Fruit fly (Drosophila melanogaster) whole organism, pupa: Measurements from ENCODE around the gene eIF3l.

Source experiments
- CG10348 ChIP-seq: fragments of 200-800 bp; sonication (Bioruptor generic); IDR thresholded peaks from 2 replicates; pipeline ENCODE4 v1.3.6; 2022; ENCODE audit warnings: missing biosample characterization, missing genetic modification characterization
- CG12605 ChIP-seq: fragments of 200-800 bp; sonication (Bioruptor generic); IDR thresholded peaks from 2 replicates; pipeline ENCODE4 v1.3.6; 2022; ENCODE audit warnings: missing biosample characterization, missing genetic modification characterization
- CG13204 ChIP-seq: fragments of 200-800 bp; sonication (Bioruptor generic); optimal IDR thresholded peaks from 2 replicates; lab custom pipeline; 2018; ENCODE audit warnings: missing biosample characterization, mild to moderate bottlenecking, missing genetic modification characterization, moderate library complexity
- CG14655 ChIP-seq: fragments of 200-800 bp; sonication (Bioruptor generic); optimal IDR thresholded peaks from 3 replicates; lab custom pipeline; 2017; ENCODE audit warnings: mild to moderate bottlenecking, missing biosample characterization, missing genetic modification reagents, missing genetic modification characterization
- CG15710 ChIP-seq: fragments of 200-800 bp; sonication (Bioruptor generic); optimal IDR thresholded peaks from 2 replicates; lab custom pipeline; 2018; ENCODE audit warnings: missing biosample characterization, mild to moderate bottlenecking, missing genetic modification characterization, moderate library complexity
- CG17806 ChIP-seq: fragments of 200-800 bp; sonication (Bioruptor generic); optimal IDR thresholded peaks from 2 replicates; lab custom pipeline; 2018; ENCODE audit warnings: missing biosample characterization, mild to moderate bottlenecking, missing genetic modification characterization, moderate library complexity
- CG32121 ChIP-seq: fragments of 200-800 bp; sonication (Bioruptor generic); IDR thresholded peaks from 2 replicates; pipeline ENCODE4 v1.3.6; 2022; ENCODE audit warnings: missing biosample characterization, missing genetic modification characterization
- CG34367 ChIP-seq: fragments of 200-800 bp; sonication (Bioruptor generic); optimal IDR thresholded peaks from 2 replicates; lab custom pipeline; 2018; ENCODE audit warnings: missing biosample characterization, mild to moderate bottlenecking, missing genetic modification characterization
- CG4496 ChIP-seq: fragments of 200-800 bp; sonication (Bioruptor generic); IDR thresholded peaks from 3 replicates; pipeline ENCODE4 v1.3.6; 2022; ENCODE audit warnings: missing biosample characterization, missing genetic modification characterization
- CG8159 ChIP-seq: fragments of 200-800 bp; sonication (Bioruptor generic); optimal IDR thresholded peaks from 3 replicates; lab custom pipeline; 2018; ENCODE audit warnings: missing biosample characterization, mild to moderate bottlenecking, missing genetic modification characterization, moderate library complexity
- CG8301 ChIP-seq: fragments of 200-800 bp; sonication (Bioruptor generic); optimal IDR thresholded peaks from 2 replicates; lab custom pipeline; 2018; ENCODE audit warnings: missing biosample characterization, mild to moderate bottlenecking, missing genetic modification characterization
- CG9948 ChIP-seq: fragments of 200-800 bp; sonication (Bioruptor generic); optimal IDR thresholded peaks from 2 replicates; lab custom pipeline; 2018; ENCODE audit warnings: missing biosample characterization, mild to moderate bottlenecking, missing genetic modification characterization, moderate library complexity
- D1 ChIP-seq: fragments of 200-800 bp; sonication (Bioruptor generic); optimal IDR thresholded peaks from 2 replicates; lab custom pipeline; 2018; ENCODE audit warnings: missing biosample characterization, mild to moderate bottlenecking, missing genetic modification characterization, moderate library complexity
- EcR ChIP-seq: fragments of 200-800 bp; sonication (Bioruptor generic); optimal IDR thresholded peaks from 3 replicates; lab custom pipeline; 2019; ENCODE audit warnings: missing biosample characterization, missing genetic modification characterization, mild to moderate bottlenecking, moderate library complexity, missing genetic modification reagents
- Ets98B ChIP-seq: fragments of 200-800 bp; sonication (Bioruptor generic); IDR thresholded peaks from 2 replicates; pipeline ENCODE4 v1.3.6; 2022; ENCODE audit warnings: missing biosample characterization, missing genetic modification characterization
- Pif1A ChIP-seq: fragments of 200-800 bp; sonication (Bioruptor generic); optimal IDR thresholded peaks from 3 replicates; lab custom pipeline; 2016; ENCODE audit warnings: missing biosample characterization, missing genetic modification characterization
- Pif1B ChIP-seq: fragments of 200-800 bp; sonication (Bioruptor generic); optimal IDR thresholded peaks from 3 replicates; lab custom pipeline; 2016; ENCODE audit warnings: missing biosample characterization, missing genetic modification characterization
- Snoo ChIP-seq: fragments of 200-800 bp; sonication (Bioruptor generic); optimal IDR thresholded peaks from 3 replicates; lab custom pipeline; 2017; ENCODE audit warnings: missing biosample characterization, mild to moderate bottlenecking, missing genetic modification characterization, inconsistent platforms
- fd96Ca ChIP-seq: fragments of 200-800 bp; sonication (Bioruptor generic); IDR thresholded peaks from 3 replicates; pipeline ENCODE4 v1.3.6; 2022; ENCODE audit warnings: missing biosample characterization, missing genetic modification characterization
- gl ChIP-seq: fragments of 200-800 bp; sonication (Bioruptor generic); optimal IDR thresholded peaks from 2 replicates; lab custom pipeline; 2018; ENCODE audit warnings: missing biosample characterization, mild to moderate bottlenecking, missing genetic modification characterization
- rn ChIP-seq: fragments of 200-800 bp; sonication (Bioruptor generic); IDR thresholded peaks from 2 replicates; pipeline ENCODE4 v1.3.6; 2022; ENCODE audit warnings: missing biosample characterization, missing genetic modification characterization

Gene eIF3l

dm6 chr3L:12096799-12097662, 48.9 kb downstream of the eIF3l start:
- no peak for TF ChIP-seq CG13204 (GFP tag; lab: Kevin White, UChicago)
- peak; percentile 66 for TF ChIP-seq CG15710 (tag; lab: Kevin White, UChicago)
- TF ChIP-seq gl (tag; lab: Kevin White, UChicago), result no peak
- no peak for TF ChIP-seq CG34367 (tag; lab: Kevin White, UChicago)
- peak; percentile 51; the same call in 2 of the 3 replicates for TF ChIP-seq CG4496 (GFP tag; lab: Robert Waterston, UW)
- no peak for TF ChIP-seq D1
- no peak for TF ChIP-seq EcR (GFP tag; lab: Kevin White, UChicago)
- TF ChIP-seq CG10348 (GFP tag; lab: Robert Waterston, UW), result no peak
- TF ChIP-seq CG17806 (tag; lab: Kevin White, UChicago), result peak; percentile 46
- TF ChIP-seq CG32121 (GFP tag; lab: Robert Waterston, UW), result no peak
- TF ChIP-seq CG9948 (tag; lab: Kevin White, UChicago), result peak; percentile 50
- TF ChIP-seq Snoo, result peak; percentile 15
- peak; percentile 24 for TF ChIP-seq Pif1B (GFP tag; lab: Kevin White, UChicago)
- TF ChIP-seq fd96Ca (GFP tag; lab: Robert Waterston, UW), result no peak
- peak; percentile 59 for TF ChIP-seq CG8301 (tag; lab: Kevin White, UChicago)
- peak; percentile 74 for TF ChIP-seq CG8159 (tag; lab: Kevin White, UChicago)
- no peak for TF ChIP-seq rn
- TF ChIP-seq CG14655 (GFP tag; lab: Kevin White, UChicago), result peak; percentile 74
- TF ChIP-seq Pif1A (GFP tag; lab: Kevin White, UChicago), result peak; percentile 29
- TF ChIP-seq Ets98B (GFP tag; lab: Robert Waterston, UW), result peak; percentile 39; the same call in 1 of the 2 replicates
- 0 out of 2 replicates have a peak, but pooled peaks have one; percentile 36 for TF ChIP-seq CG12605
- TF ChIP-seq, all 21 proteins: peak for 12

DNA sequence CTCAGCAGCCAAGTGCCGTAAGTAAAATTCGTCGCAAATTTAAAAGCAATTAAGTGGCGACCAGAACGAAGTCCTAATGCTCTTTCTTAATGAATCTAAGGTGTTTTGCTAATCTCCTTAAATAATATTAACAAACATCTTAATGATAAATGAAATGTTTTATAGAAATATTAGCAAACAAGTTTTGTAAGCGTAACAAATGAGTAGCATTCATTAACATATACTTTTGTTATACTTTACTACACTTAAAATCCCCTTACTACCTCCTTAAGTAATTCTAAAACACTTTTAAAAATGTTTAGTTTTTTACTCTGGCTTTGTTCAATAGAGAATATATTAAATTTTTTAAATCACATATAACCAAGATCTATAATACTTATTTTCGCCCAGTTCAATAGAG, 49.9 kb downstream of the eIF3l start:
- no peak for TF ChIP-seq CG15710 (tag; lab: Kevin White, UChicago)
- TF ChIP-seq Ets98B (GFP tag; lab: Robert Waterston, UW), result no peak
- TF ChIP-seq gl (tag; lab: Kevin White, UChicago), result no peak
- TF ChIP-seq CG12605, result no peak
- no peak for TF ChIP-seq Pif1B (GFP tag; lab: Kevin White, UChicago)
- TF ChIP-seq CG10348 (GFP tag; lab: Robert Waterston, UW), result no peak
- no peak for TF ChIP-seq CG4496 (GFP tag; lab: Robert Waterston, UW)
- no peak for TF ChIP-seq CG32121 (GFP tag; lab: Robert Waterston, UW)
- TF ChIP-seq fd96Ca (GFP tag; lab: Robert Waterston, UW), result no peak
